Fruit fly (Drosophila melanogaster) whole organism, embryonic: ENCODE measurements around the gene Sr-CIII.

Experiments used
- Abd-B ChIP-seq: fragments of 200-800 bp; sonication (Bioruptor generic); optimal IDR thresholded peaks from 2 replicates; lab custom pipeline; 2018; ENCODE audit warnings: missing biosample characterization, mild to moderate bottlenecking, missing genetic modification characterization, moderate library complexity
- Adf1 ChIP-seq: fragments of 200-800 bp; sonication (Bioruptor generic); IDR thresholded peaks from 2 replicates; pipeline ENCODE4 v1.3.6; 2022; ENCODE audit warnings: missing biosample characterization, missing genetic modification characterization
- CG10431 ChIP-seq: fragments of 200-800 bp; sonication (Bioruptor generic); optimal IDR thresholded peaks from 3 replicates; lab custom pipeline; 2018; ENCODE audit warnings: missing biosample characterization, mild to moderate bottlenecking, missing genetic modification characterization
- CG10565 ChIP-seq: fragments of 200-800 bp; sonication (Bioruptor generic); optimal IDR thresholded peaks from 3 replicates; lab custom pipeline; 2016; ENCODE audit warnings: missing biosample characterization, mild to moderate bottlenecking, missing genetic modification characterization
- CG13894 ChIP-seq: fragments of 200-800 bp; sonication (Bioruptor generic); optimal IDR thresholded peaks from 3 replicates; lab custom pipeline; 2018; ENCODE audit warnings: missing biosample characterization, mild to moderate bottlenecking, missing genetic modification characterization, moderate library complexity
- CG15514 ChIP-seq: fragments of 200-800 bp; sonication (Bioruptor generic); optimal IDR thresholded peaks from 3 replicates; lab custom pipeline; 2017; ENCODE audit warnings: missing biosample characterization, missing genetic modification characterization, mild to moderate bottlenecking, moderate library complexity, missing genetic modification reagents
- CG16863 ChIP-seq: fragments of 200-800 bp; sonication (Bioruptor generic); optimal IDR thresholded peaks from 3 replicates; lab custom pipeline; 2016; ENCODE audit warnings: missing biosample characterization, missing genetic modification characterization
- CG17385 ChIP-seq: fragments of 200-800 bp; sonication (Bioruptor generic); optimal IDR thresholded peaks from 3 replicates; lab custom pipeline; 2018; ENCODE audit warnings: missing biosample characterization, mild to moderate bottlenecking, missing genetic modification characterization
- CG2202 ChIP-seq: fragments of 200-800 bp; sonication (Bioruptor generic); optimal IDR thresholded peaks from 2 replicates; lab custom pipeline; 2018; ENCODE audit warnings: missing biosample characterization, mild to moderate bottlenecking, missing genetic modification characterization
- CG2889 ChIP-seq: fragments of 200-800 bp; sonication (Bioruptor generic); IDR thresholded peaks from 3 replicates; pipeline ENCODE4 v1.3.6; 2022; ENCODE audit warnings: missing biosample characterization, missing genetic modification characterization
- CG30020 ChIP-seq: fragments of 200-800 bp; optimal IDR thresholded peaks from 2 replicates; lab custom pipeline; 2019; ENCODE audit warnings: missing biosample characterization, mild to moderate bottlenecking, missing genetic modification characterization, moderate library complexity
- CG31365 ChIP-seq: fragments of 200-800 bp; sonication (Bioruptor generic); optimal IDR thresholded peaks from 2 replicates; lab custom pipeline; 2018; ENCODE audit warnings: missing biosample characterization, mild to moderate bottlenecking, missing genetic modification characterization
- CG6175 ChIP-seq: fragments of 200-800 bp; sonication (Bioruptor generic); IDR thresholded peaks from 3 replicates; pipeline ENCODE4 v1.3.6; 2022; ENCODE audit warnings: missing biosample characterization, missing genetic modification characterization
- CG6272 ChIP-seq: fragments of 200-800 bp; sonication (Bioruptor generic); IDR thresholded peaks from 2 replicates; pipeline ENCODE4 v1.3.6; 2022; ENCODE audit warnings: missing biosample characterization, missing genetic modification characterization
- CG9797 ChIP-seq: fragments of 200-800 bp; sonication (Bioruptor generic); optimal IDR thresholded peaks from 3 replicates; lab custom pipeline; 2018; ENCODE audit warnings: missing biosample characterization, mild to moderate bottlenecking, missing genetic modification characterization
- Deaf1 ChIP-seq: fragments of 200-800 bp; optimal IDR thresholded peaks from 3 replicates; lab custom pipeline; 2019; ENCODE audit warnings: missing biosample characterization, mild to moderate bottlenecking, missing genetic modification characterization, moderate library complexity
- Fer1 ChIP-seq: fragments of 200-800 bp; sonication (Bioruptor generic); optimal IDR thresholded peaks from 2 replicates; lab custom pipeline; 2017; ENCODE audit warnings: missing biosample characterization, mild to moderate bottlenecking, missing genetic modification characterization
- Gsc ChIP-seq: fragments of 200-800 bp; sonication (Bioruptor generic); IDR thresholded peaks from 2 replicates; pipeline ENCODE4 v1.3.6; 2022; ENCODE audit warnings: missing biosample characterization, missing genetic modification characterization
- MBD-R2 ChIP-seq: fragments of 200-800 bp; sonication (Bioruptor generic); IDR thresholded peaks from 2 replicates; pipeline ENCODE4 v1.3.6; 2022; ENCODE audit warnings: missing biosample characterization, missing genetic modification characterization
- Mes4 ChIP-seq: fragments of 200-800 bp; sonication (Bioruptor generic); optimal IDR thresholded peaks from 2 replicates; lab custom pipeline; 2016; ENCODE audit warnings: missing biosample characterization, missing genetic modification characterization
- Nf-YC ChIP-seq: fragments of 200-800 bp; optimal IDR thresholded peaks from 3 replicates; lab custom pipeline; 2019; ENCODE audit warnings: missing biosample characterization, mild to moderate bottlenecking, missing genetic modification characterization, moderate library complexity
- Rfx ChIP-seq: fragments of 200-800 bp; sonication (Bioruptor generic); IDR thresholded peaks from 2 replicates; pipeline ENCODE4 v1.3.6; 2022; ENCODE audit warnings: missing biosample characterization, missing genetic modification characterization
- Sry-β ChIP-seq: fragments of 200-800 bp; sonication (Bioruptor generic); optimal IDR thresholded peaks from 2 replicates; lab custom pipeline; 2018; ENCODE audit warnings: missing biosample characterization, mild to moderate bottlenecking, missing genetic modification characterization, moderate library complexity
- Taf1 ChIP-seq: fragments of 200-800 bp; sonication (Bioruptor generic); IDR thresholded peaks from 2 replicates; pipeline ENCODE4 v1.3.6; 2022; ENCODE audit warnings: missing biosample characterization, missing genetic modification characterization
- YL-1 ChIP-seq: fragments of 200-800 bp; sonication (Bioruptor generic); optimal IDR thresholded peaks from 3 replicates; lab custom pipeline; 2017; ENCODE audit warnings: missing biosample characterization, mild to moderate bottlenecking, missing genetic modification characterization
- caup ChIP-seq: fragments of 200-800 bp; sonication (Bioruptor generic); optimal IDR thresholded peaks from 3 replicates; lab custom pipeline; 2017; ENCODE audit warnings: missing biosample characterization, mild to moderate bottlenecking, missing genetic modification characterization, moderate library complexity; ENCODE audit not compliant: severe bottlenecking
- cg ChIP-seq: fragments of 200-800 bp; sonication (Bioruptor generic); optimal IDR thresholded peaks from 3 replicates; lab custom pipeline; 2019; ENCODE audit warnings: missing biosample characterization, mild to moderate bottlenecking, missing genetic modification characterization, moderate library complexity
- chif ChIP-seq, 2 experiments: fragments of 200-800 bp; sonication (Bioruptor generic); optimal IDR thresholded peaks; 3 replicates each; lab custom pipeline; 2016; ENCODE audit warnings: missing biosample characterization in 2 of 2, missing genetic modification characterization in 2 of 2
- exex ChIP-seq: fragments of 200-800 bp; sonication (Bioruptor generic); optimal IDR thresholded peaks from 4 replicates; lab custom pipeline; 2018; ENCODE audit warnings: missing biosample characterization, mild to moderate bottlenecking, missing genetic modification characterization, moderate library complexity
- fu2 ChIP-seq: fragments of 200-800 bp; sonication (Bioruptor generic); optimal IDR thresholded peaks from 2 replicates; lab custom pipeline; 2016; ENCODE audit warnings: missing biosample characterization, missing genetic modification characterization
- gce ChIP-seq: fragments of 200-800 bp; sonication (Bioruptor generic); IDR thresholded peaks from 3 replicates; pipeline ENCODE4 v1.3.6; 2022; ENCODE audit warnings: missing biosample characterization, missing genetic modification characterization
- hkb ChIP-seq, 2 experiments: fragments of 200-800 bp in 1 of 2; fragments of >200 bp in 1 of 2; sonication (Bioruptor generic) in 1 of 2; IDR thresholded peaks in 1 of 2; optimal IDR thresholded peaks in 1 of 2; 2 replicates each; pipeline versions ENCODE4 v1.3.6 to Lab custom; 2017 to 2022; ENCODE audit warnings: missing biosample characterization in 1 of 2, missing genetic modification characterization in 1 of 2
- lmd ChIP-seq: fragments of 200-800 bp; sonication (Bioruptor generic); IDR thresholded peaks from 2 replicates; pipeline ENCODE4 v1.3.6; 2022; ENCODE audit warnings: missing biosample characterization, missing genetic modification characterization
- maf-S ChIP-seq: fragments of 200-800 bp; sonication (Bioruptor generic); optimal IDR thresholded peaks from 2 replicates; lab custom pipeline; 2016; ENCODE audit warnings: missing biosample characterization, missing genetic modification characterization
- nerfin-2 ChIP-seq: fragments of 200-800 bp; sonication (Bioruptor generic); IDR thresholded peaks from 2 replicates; pipeline ENCODE4 v1.3.6; 2022; ENCODE audit warnings: missing biosample characterization, missing genetic modification characterization; ENCODE audit not compliant: partially characterized antibody
- onecut ChIP-seq: fragments of 200-800 bp; sonication (Bioruptor generic); IDR thresholded peaks from 2 replicates; pipeline ENCODE4 v1.3.6; 2022; ENCODE audit warnings: missing biosample characterization, missing genetic modification characterization
- pan ChIP-seq, 4 experiments: fragments of >200 bp in 3 of 4; fragments of 200-800 bp in 1 of 4; sonication (Bioruptor generic) in 1 of 4; optimal IDR thresholded peaks in 3 of 4; IDR thresholded peaks in 1 of 4; 2 replicates each; pipeline versions ENCODE4 v1.3.6 to Lab custom; 2017 to 2022; ENCODE audit warnings: missing biosample characterization in 2 of 4, missing genetic modification characterization in 2 of 4, mixed read lengths in 1 of 4
- peb ChIP-seq: fragments of 200-800 bp; sonication (Bioruptor generic); IDR thresholded peaks from 2 replicates; pipeline ENCODE4 v1.3.6; 2022; ENCODE audit warnings: missing biosample characterization, missing genetic modification characterization
- pum ChIP-seq: fragments of 200-800 bp; sonication (Bioruptor generic); optimal IDR thresholded peaks from 2 replicates; lab custom pipeline; 2016; ENCODE audit warnings: missing biosample characterization, missing genetic modification characterization
- repo ChIP-seq: fragments of 200-800 bp; sonication (Bioruptor generic); optimal IDR thresholded peaks from 2 replicates; lab custom pipeline; 2016; ENCODE audit warnings: missing biosample characterization, missing genetic modification characterization
- salm ChIP-seq: fragments of 200-800 bp; sonication (Bioruptor generic); optimal IDR thresholded peaks from 2 replicates; lab custom pipeline; 2018; ENCODE audit warnings: missing biosample characterization, mild to moderate bottlenecking, missing genetic modification characterization
- shn ChIP-seq: fragments of 200-800 bp; sonication (Bioruptor generic); optimal IDR thresholded peaks from 3 replicates; lab custom pipeline; 2016; ENCODE audit warnings: missing biosample characterization, missing genetic modification characterization
- sima ChIP-seq: fragments of 200-800 bp; sonication (Bioruptor generic); optimal IDR thresholded peaks from 2 replicates; lab custom pipeline; 2016; ENCODE audit warnings: missing biosample characterization, missing genetic modification characterization
- slou ChIP-seq: fragments of 200-800 bp; sonication (Bioruptor generic); optimal IDR thresholded peaks from 3 replicates; lab custom pipeline; 2016; ENCODE audit warnings: missing biosample characterization, missing genetic modification characterization
- tio ChIP-seq: fragments of 200-800 bp; sonication (Bioruptor generic); optimal IDR thresholded peaks from 2 replicates; lab custom pipeline; 2017; ENCODE audit warnings: missing biosample characterization, missing genetic modification characterization, inconsistent platforms
- trh ChIP-seq: fragments of 200-800 bp; sonication (Bioruptor generic); optimal IDR thresholded peaks from 2 replicates; lab custom pipeline; 2016; ENCODE audit warnings: missing biosample characterization, missing genetic modification characterization
- usp ChIP-seq: fragments of >200 bp; optimal IDR thresholded peaks from 2 replicates; lab custom pipeline; 2017; ENCODE audit warnings: missing biosample characterization, missing genetic modification characterization
- vfl ChIP-seq: fragments of 200-800 bp; sonication (Bioruptor generic); optimal IDR thresholded peaks from 2 replicates; lab custom pipeline; 2016; ENCODE audit warnings: missing biosample characterization, missing genetic modification characterization
- vnd ChIP-seq: fragments of 200-800 bp; sonication (Bioruptor generic); IDR thresholded peaks from 3 replicates; pipeline ENCODE4 v1.3.6; 2022; ENCODE audit warnings: missing biosample characterization, missing genetic modification characterization; ENCODE audit not compliant: partially characterized antibody

Gene Sr-CIII

dm6 chr2L:4080768-4081167, 39.4 kb upstream of the Sr-CIII start (continued):
- TF ChIP-seq cg (GFP tag; lab: Kevin White, UChicago): peak; percentile 51
- TF ChIP-seq CG15514 (GFP tag; lab: Kevin White, UChicago): peak; percentile 37
- TF ChIP-seq CG30020: no peak
- TF ChIP-seq MBD-R2: no peak; the same call in 1 of the 2 replicates
- TF ChIP-seq pum: peak; percentile 64
- TF ChIP-seq Sry-β: no peak
- peak; percentile 64 for TF ChIP-seq fu2 (GFP tag; lab: Kevin White, UChicago)
- peak; percentile 84 for TF ChIP-seq tio
- 0 out of 2 replicates have a peak, but pooled peaks have one; percentile 10 for TF ChIP-seq Adf1 (GFP tag; lab: Robert Waterston, UW)
- peak; percentile 80 for TF ChIP-seq CG2889 (GFP tag; lab: Robert Waterston, UW)
- TF ChIP-seq CG6272 (GFP tag; lab: Robert Waterston, UW): peak; percentile 65
- peak; percentile 68 for TF ChIP-seq peb (GFP tag; lab: Robert Waterston, UW)
- TF ChIP-seq usp (GFP tag; lab: Kevin White, UChicago): no peak
- TF ChIP-seq Gsc (GFP tag; lab: Robert Waterston, UW): peak; percentile 58
- peak; percentile 34 for TF ChIP-seq Mes4 (GFP tag; lab: Kevin White, UChicago)
- TF ChIP-seq nerfin-2 (GFP tag; lab: Robert Waterston, UW): no peak
- peak; percentile 51 for TF ChIP-seq salm (tag; lab: Kevin White, UChicago)
- peak; percentile 35 for TF ChIP-seq caup (GFP tag; lab: Kevin White, UChicago)
- peak; percentile 74 for TF ChIP-seq CG16863 (GFP tag; lab: Kevin White, UChicago)
- TF ChIP-seq CG6175: peak; percentile 64; the same call in 1 of the 3 replicates
- TF ChIP-seq lmd (GFP tag; lab: Robert Waterston, UW): peak; percentile 86
- TF ChIP-seq CG13894 (tag; lab: Kevin White, UChicago): no peak
- TF ChIP-seq gce: peak; percentile 18; the same call in 1 of the 3 replicates
- TF ChIP-seq CG31365 (tag; lab: Kevin White, UChicago): no peak
- no peak for TF ChIP-seq hkb (optimal IDR thresholded peaks at IDR 0.05; lab: Kevin White, UChicago)
- peak; percentile 87 for TF ChIP-seq hkb (GFP tag; IDR thresholded peaks at IDR 0.05; lab: Robert Waterston, UW)
- peak; percentile 3 for TF ChIP-seq YL-1 (GFP tag; lab: Kevin White, UChicago)
- TF ChIP-seq CG17385: peak; percentile 85
- TF ChIP-seq slou (GFP tag; lab: Kevin White, UChicago): peak; percentile 38
- TF ChIP-seq vfl: peak; percentile 15
- TF ChIP-seq shn (GFP tag; lab: Kevin White, UChicago): peak; percentile 61
- TF ChIP-seq Fer1: peak; percentile 56
- TF ChIP-seq onecut (GFP tag; lab: Robert Waterston, UW): peak; percentile 65; the same call in 1 of the 2 replicates
- peak; percentile 16 for TF ChIP-seq exex (tag; lab: Kevin White, UChicago)
- peak; percentile 89 for TF ChIP-seq Rfx (GFP tag; lab: Robert Waterston, UW)
- peak; percentile 74 for TF ChIP-seq maf-S
- no peak for TF ChIP-seq sima
- TF ChIP-seq CG9797: no peak
- no peak for TF ChIP-seq pan (optimal IDR thresholded peaks at IDR 0.05; lab: Kevin White, UChicago)
- TF ChIP-seq pan (GFP tag; optimal IDR thresholded peaks at IDR 0.05 in 1 of 2, IDR thresholded peaks at IDR 0.05 in 1 of 2): peak in 1 of 2 experiments; percentile 91
- no peak for TF ChIP-seq trh (GFP tag; lab: Kevin White, UChicago)
- no peak; the same call in 1 of the 2 replicates for TF ChIP-seq Taf1
- TF ChIP-seq chif (GFP tag; optimal IDR thresholded peaks at IDR 0.05; lab: Kevin White, UChicago): peak; percentile 82 to 90
- no peak for TF ChIP-seq vnd (GFP tag; lab: Robert Waterston, UW)
- TF ChIP-seq Abd-B (GFP tag; lab: Kevin White, UChicago): peak; percentile 91
- TF ChIP-seq Deaf1: peak; percentile 6
- TF ChIP-seq repo (GFP tag; lab: Kevin White, UChicago): peak; percentile 38
- TF ChIP-seq CG10431 (GFP tag; lab: Kevin White, UChicago): no peak
- TF ChIP-seq Nf-YC (tag; lab: Kevin White, UChicago): peak; percentile 23
- peak; percentile 9 for TF ChIP-seq CG2202 (tag; lab: Kevin White, UChicago)
- TF ChIP-seq CG10565 (GFP tag; lab: Kevin White, UChicago): no peak
